Worm (Caenorhabditis elegans) whole organism, midembryonic: Measurements from ENCODE around the gene vab-1.

ENCODE experiments used
- T22C8.4 ChIP-seq: fragments of 200-800 bp; sonication (Bioruptor generic); IDR thresholded peaks from 2 replicates; pipeline ENCODE4 v1.3.6; 2022; ENCODE audit warnings: missing genetic modification characterization, missing compliant biosample characterization
- cog-1 ChIP-seq: sonication (generic microtip); optimal IDR thresholded peaks from 2 replicates; lab custom pipeline; 2016; ENCODE audit warnings: missing genetic modification characterization, missing compliant biosample characterization
- flt-1 ChIP-seq: fragments of 200-800 bp; sonication (Bioruptor generic); IDR thresholded peaks from 2 replicates; pipeline ENCODE4 v1.3.6; 2022; ENCODE audit warnings: missing genetic modification characterization, missing compliant biosample characterization
- klf-2 ChIP-seq: fragments of 200-800 bp; sonication (Bioruptor generic); conservative IDR thresholded peaks from 2 replicates; pipeline ENCODE4 v1.3.6; 2022; ENCODE audit warnings: missing genetic modification reagents, missing genetic modification characterization, missing compliant biosample characterization
- med-1 ChIP-seq: sonication (generic microtip); optimal IDR thresholded peaks from 2 replicates; lab custom pipeline; 2017; ENCODE audit warnings: missing genetic modification characterization, mild to moderate bottlenecking, missing compliant biosample characterization, antibody characterized with exemption, missing genetic modification reagents; ENCODE audit not compliant: insufficient read depth
- ref-1 ChIP-seq: fragments of 200-800 bp; sonication (Bioruptor generic); conservative IDR thresholded peaks from 2 replicates; pipeline ENCODE4 v1.3.6; 2022; ENCODE audit warnings: missing genetic modification reagents, missing genetic modification characterization, missing compliant biosample characterization
- tab-1 ChIP-seq: fragments of 200-800 bp; sonication (Bioruptor generic); IDR thresholded peaks from 2 replicates; pipeline ENCODE4 v1.3.6; 2022; ENCODE audit warnings: missing genetic modification characterization, missing compliant biosample characterization
- ztf-23 ChIP-seq: fragments of 200-800 bp; sonication (Bioruptor generic); IDR thresholded peaks from 2 replicates; pipeline ENCODE4 v1.3.6; 2022; ENCODE audit warnings: missing genetic modification reagents, missing genetic modification characterization, missing compliant biosample characterization
- ztf-29 ChIP-seq: fragments of 200-800 bp; sonication (Bioruptor generic); IDR thresholded peaks from 2 replicates; pipeline ENCODE4 v1.3.6; 2022; ENCODE audit warnings: missing genetic modification reagents, missing genetic modification characterization, missing compliant biosample characterization

Gene vab-1

ce11 chrII:4571868-4572267 lies at the start of gene vab-1:
Gene vab-1, plus strand, starts transcription at chrII:4572000.
- no peak for TF ChIP-seq klf-2 (GFP tag; lab: Robert Waterston, UW)

ce11 chrII:4523122-4523672 lies 48.6 kb upstream of the vab-1 start, which contains the start of the genes B0304.4 and B0304.2:
Gene B0304.4, minus strand, starts transcription at chrII:4523222.
Gene B0304.2, plus strand, starts transcription at chrII:4523622.
- TF ChIP-seq cog-1 (tag; lab: Kevin White, UChicago) (no peak), T22C8.4 (GFP tag; lab: Robert Waterston, UW) (no peak), klf-2 (GFP tag; lab: Robert Waterston, UW) (no peak), tab-1 (no peak), flt-1 (GFP tag; lab: Robert Waterston, UW) (no peak), ztf-23 (GFP tag; lab: Robert Waterston, UW) (no peak), med-1 (GFP tag; lab: Kevin White, UChicago) (no peak), ztf-29 (GFP tag; lab: Robert Waterston, UW) (no peak)

- TF ChIP-seq cog-1 (tag; lab: Kevin White, UChicago) (no peak), ztf-23 (GFP tag; lab: Robert Waterston, UW) (no peak), ztf-29 (GFP tag; lab: Robert Waterston, UW) (no peak), med-1 (GFP tag; lab: Kevin White, UChicago) (no peak), ref-1 (no peak), tab-1 (no peak), flt-1 (GFP tag; lab: Robert Waterston, UW) (no peak), T22C8.4 (GFP tag; lab: Robert Waterston, UW) (no peak), klf-2 (GFP tag; lab: Robert Waterston, UW) (no peak)
Observed at ce11 chrII:4525185-4525584, 46.6 kb upstream of the vab-1 start.

ce11 chrII:4527800-4528199 lies 44.0 kb upstream of the vab-1 start, which contains the start of gene sra-35:
Gene sra-35, minus strand, starts transcription at chrII:4527900.
- TF ChIP-seq ref-1: no peak
- TF ChIP-seq ztf-29 (GFP tag; lab: Robert Waterston, UW): no peak
- no peak for TF ChIP-seq cog-1 (tag; lab: Kevin White, UChicago)
- no peak for TF ChIP-seq flt-1 (GFP tag; lab: Robert Waterston, UW)
- no peak for TF ChIP-seq tab-1
- TF ChIP-seq ztf-23 (GFP tag; lab: Robert Waterston, UW): no peak
- no peak for TF ChIP-seq klf-2 (GFP tag; lab: Robert Waterston, UW)

- TF ChIP-seq flt-1 (GFP tag; lab: Robert Waterston, UW): no peak
Observed at ce11 chrII:4531880-4532279, 39.9 kb upstream of the vab-1 start, which contains the start of gene sra-32. Gene sra-32, minus strand, starts transcription at chrII:4531980.

ce11 chrII:4537141-4537540 lies 34.7 kb upstream of the vab-1 start, which contains the start of gene sra-33:
Gene sra-33, minus strand, starts transcription at chrII:4537241.
- TF ChIP-seq med-1 (GFP tag; lab: Kevin White, UChicago) (no peak), ztf-29 (GFP tag; lab: Robert Waterston, UW) (no peak), T22C8.4 (GFP tag; lab: Robert Waterston, UW) (no peak), ztf-23 (GFP tag; lab: Robert Waterston, UW) (no peak), klf-2 (GFP tag; lab: Robert Waterston, UW) (no peak), cog-1 (tag; lab: Kevin White, UChicago) (no peak), tab-1 (no peak), flt-1 (GFP tag; lab: Robert Waterston, UW) (no peak), ref-1 (no peak)

- TF ChIP-seq flt-1 (GFP tag; lab: Robert Waterston, UW) (no peak), T22C8.4 (GFP tag; lab: Robert Waterston, UW) (no peak)
Observed at ce11 chrII:4540631-4541030, 31.2 kb upstream of the vab-1 start, which contains the start of gene sra-36. Gene sra-36, minus strand, starts transcription at chrII:4540731.

- TF ChIP-seq ztf-29 (GFP tag; lab: Robert Waterston, UW) (no peak), ref-1 (no peak), tab-1 (no peak), ztf-23 (GFP tag; lab: Robert Waterston, UW) (no peak), flt-1 (GFP tag; lab: Robert Waterston, UW) (no peak), klf-2 (GFP tag; lab: Robert Waterston, UW) (no peak), T22C8.4 (GFP tag; lab: Robert Waterston, UW) (no peak), cog-1 (tag; lab: Kevin White, UChicago) (no peak), med-1 (GFP tag; lab: Kevin White, UChicago) (no peak)
Observed at ce11 chrII:4543568-4543967, 28.2 kb upstream of the vab-1 start, which contains the start of gene sra-34. Gene sra-34, minus strand, starts transcription at chrII:4543668.

- no peak for TF ChIP-seq flt-1 (GFP tag; lab: Robert Waterston, UW)
- TF ChIP-seq ztf-23 (GFP tag; lab: Robert Waterston, UW): no peak
Observed at ce11 chrII:4548408-4548807, 23.4 kb upstream of the vab-1 start.

ce11 chrII:4549983-4550572 lies 21.7 kb upstream of the vab-1 start:
- TF ChIP-seq ref-1: no peak
- no peak for TF ChIP-seq klf-2 (GFP tag; lab: Robert Waterston, UW)
- TF ChIP-seq tab-1: no peak
- TF ChIP-seq cog-1 (tag; lab: Kevin White, UChicago): no peak
- no peak for TF ChIP-seq ztf-29 (GFP tag; lab: Robert Waterston, UW)
- TF ChIP-seq flt-1 (GFP tag; lab: Robert Waterston, UW): no peak
- TF ChIP-seq T22C8.4 (GFP tag; lab: Robert Waterston, UW): no peak
- no peak for TF ChIP-seq med-1 (GFP tag; lab: Kevin White, UChicago)
- no peak for TF ChIP-seq ztf-23 (GFP tag; lab: Robert Waterston, UW)
